Fruit fly (Drosophila melanogaster) whole organism, adult: ENCODE data around the gene Tsp68C.
A peak's percentile ranks its signal among the peaks of the same experiment; 100 is the strongest.

Experiments used
- CG11617 ChIP-seq: fragments of 200-800 bp; sonication (Bioruptor generic); optimal IDR thresholded peaks from 2 replicates; lab custom pipeline; 2017; ENCODE audit warnings: mild to moderate bottlenecking, missing biosample characterization, missing genetic modification reagents, missing genetic modification characterization
- CG7101 ChIP-seq: fragments of 200-800 bp; sonication (Bioruptor generic); optimal IDR thresholded peaks from 2 replicates; lab custom pipeline; 2018; ENCODE audit warnings: missing biosample characterization, mild to moderate bottlenecking, missing genetic modification characterization, moderate library complexity
- ovo ChIP-seq: fragments of 200-800 bp; sonication (Bioruptor generic); optimal IDR thresholded peaks from 2 replicates; lab custom pipeline; 2016; ENCODE audit warnings: missing biosample characterization, missing genetic modification characterization

- TF ChIP-seq CG11617: no peak
- TF ChIP-seq CG7101 (tag; lab: Kevin White, UChicago): peak; percentile 48
- no peak for TF ChIP-seq ovo (GFP tag; lab: Kevin White, UChicago)
Measured at dm6 chr3L:13865484-13865883, 22.0 kb downstream of the Tsp68C start.
